Worm (Caenorhabditis elegans) whole organism, L3 larva: ENCODE data around the gene C33G3.4.

ENCODE experiments used
- nhr-28 ChIP-seq: fragments of 150-350 bp; optimal IDR thresholded peaks from 2 replicates; lab custom pipeline; 2014; ENCODE audit warnings: missing biosample characterization, missing genetic modification characterization
- unc-39 ChIP-seq: sonication (generic microtip); optimal IDR thresholded peaks from 4 replicates; lab custom pipeline; 2017; ENCODE audit warnings: missing biosample characterization, missing genetic modification characterization
- ztf-11 ChIP-seq: fragments of 150-350 bp; optimal IDR thresholded peaks from 2 replicates; lab custom pipeline; 2014; ENCODE audit warnings: missing biosample characterization, missing genetic modification characterization

DNA sequence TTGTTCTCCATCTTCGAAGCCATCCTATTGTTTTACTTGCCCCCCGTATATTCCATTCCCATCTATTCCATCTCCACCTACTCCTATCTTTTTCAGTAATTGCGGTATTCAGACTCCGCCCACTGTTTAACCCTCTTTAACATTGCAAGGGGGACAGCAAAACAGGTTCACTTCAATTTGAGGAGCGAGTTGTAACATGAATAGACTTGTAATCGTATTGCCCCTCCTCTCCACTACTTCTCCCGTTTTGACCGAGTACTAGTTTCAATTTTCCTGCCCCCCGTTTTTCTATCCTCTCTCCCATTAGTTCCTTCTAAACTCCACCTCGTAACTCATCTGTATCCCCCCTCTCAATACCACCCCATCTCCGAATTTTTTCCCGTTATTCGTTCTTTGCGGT lies 42.5 kb upstream of the C33G3.4 start:
- TF ChIP-seq unc-39 (tag; lab: Kevin White, UChicago) (no peak), nhr-28 (tag; lab: Kevin White, UChicago) (no peak), ztf-11 (no peak)
